Fruit fly (Drosophila melanogaster): Measurements from ENCODE around the gene CG14304.

CG14304 gene

DNA sequence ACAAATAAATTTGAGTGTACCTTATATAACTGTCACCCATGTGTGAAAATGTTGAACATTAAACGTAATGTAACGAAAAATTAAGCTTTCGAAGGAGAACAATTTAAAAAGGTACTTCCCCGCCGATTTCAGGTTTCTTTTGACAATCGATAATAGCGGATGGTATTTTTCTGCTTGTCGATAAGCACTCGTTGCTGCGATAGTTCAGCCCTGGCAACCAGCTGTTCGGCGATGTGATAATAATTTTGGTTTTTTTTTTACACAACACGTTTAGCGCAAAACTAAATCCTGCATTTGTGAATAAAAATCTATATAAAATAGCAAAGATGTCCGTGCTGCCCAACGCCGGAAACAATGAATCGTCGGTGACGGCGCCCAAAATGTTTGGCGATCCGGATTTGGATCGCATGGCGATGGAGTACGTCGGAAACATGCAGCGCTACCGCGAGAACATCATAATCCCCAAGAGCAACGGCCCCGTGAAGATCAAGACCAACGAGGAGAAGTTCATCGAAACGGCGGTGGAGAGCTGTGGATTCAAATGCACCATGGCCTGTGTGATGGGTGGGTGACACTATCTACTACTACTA is 46.6 kb upstream of the CG14304 start, which contains the start of gene CG31229 (continued):
- TF ChIP-seq cad (GFP tag; optimal IDR thresholded peaks at IDR 0.05) (no peak), corto (GFP tag; optimal IDR thresholded peaks at IDR 0.05) (no peak), CoRest (tag; optimal IDR thresholded peaks at IDR 0.05) (peak; percentile 5), chif (GFP tag; optimal IDR thresholded peaks at IDR 0.05) (no peak), jumu (GFP tag; optimal IDR thresholded peaks at IDR 0.05) (no peak), NC2β (GFP tag; optimal IDR thresholded peaks at IDR 0.05) (no peak), Med (GFP tag) (peak; percentile 70), CG9609 (GFP tag; optimal IDR thresholded peaks at IDR 0.05) (no peak), CG18764 (GFP tag; optimal IDR thresholded peaks at IDR 0.05) (no peak), esg (GFP tag; conservative IDR thresholded peaks at IDR 0.05) (no peak), Stat92E (GFP tag; optimal IDR thresholded peaks at IDR 0.05) (no peak), ase (GFP tag; IDR thresholded peaks at IDR 0.05) (no peak), pnt (GFP tag; optimal IDR thresholded peaks at IDR 0.05) (no peak), NK7.1 (GFP tag; optimal IDR thresholded peaks at IDR 0.05) (no peak), h (optimal IDR thresholded peaks at IDR 0.05) (no peak), Scr (GFP tag; IDR thresholded peaks at IDR 0.05; ENCODE audit: partially characterized antibody) (peak; percentile 64), trh (GFP tag; optimal IDR thresholded peaks at IDR 0.05) (no peak), Spps (tag; optimal IDR thresholded peaks at IDR 0.05) (no peak), Hr78 (GFP tag; optimal IDR thresholded peaks at IDR 0.05) (no peak), CG32532 (GFP tag; IDR thresholded peaks at IDR 0.05) (no peak), Myb (GFP tag; optimal IDR thresholded peaks at IDR 0.05) (peak; percentile 5), CG15269 (tag; optimal IDR thresholded peaks at IDR 0.05) (no peak), exex (tag; optimal IDR thresholded peaks at IDR 0.05) (no peak), CG18599 (GFP tag; optimal IDR thresholded peaks at IDR 0.05) (no peak), dysf (GFP tag; IDR thresholded peaks at IDR 0.05) (no peak), D19B (GFP tag; optimal IDR thresholded peaks at IDR 0.05) (no peak), CG4707 (GFP tag; optimal IDR thresholded peaks at IDR 0.05) (no peak), CG14441 (GFP tag; IDR thresholded peaks at IDR 0.05) (no peak), dpn (GFP tag; optimal IDR thresholded peaks at IDR 0.05) (no peak), Deaf1 (tag; optimal IDR thresholded peaks at IDR 0.05) (no peak), CG3838 (GFP tag; optimal IDR thresholded peaks at IDR 0.05) (no peak), CG3407 (GFP tag; optimal IDR thresholded peaks at IDR 0.05) (no peak), CG1024 (GFP tag; IDR thresholded peaks at IDR 0.05) (no peak), CG42726 (GFP tag; IDR thresholded peaks at IDR 0.05; ENCODE audit: partially characterized antibody) (no peak), CG6254 (GFP tag; optimal IDR thresholded peaks at IDR 0.05) (no peak), zfh2 (GFP tag; optimal IDR thresholded peaks at IDR 0.05) (no peak), croc (GFP tag; conservative IDR thresholded peaks at IDR 0.05) (no peak), phol (tag; optimal IDR thresholded peaks at IDR 0.05) (no peak), rib (GFP tag; IDR thresholded peaks at IDR 0.05) (no peak), CG7928 (GFP tag; optimal IDR thresholded peaks at IDR 0.05) (peak; percentile 91), CG13123 (GFP tag; optimal IDR thresholded peaks at IDR 0.05) (no peak), schlank (tag; optimal IDR thresholded peaks at IDR 0.05) (no peak), NfI (GFP tag; optimal IDR thresholded peaks at IDR 0.05) (no peak), Mes4 (GFP tag; optimal IDR thresholded peaks at IDR 0.05) (no peak), lilli (GFP tag; optimal IDR thresholded peaks at IDR 0.05) (no peak), zen2 (GFP tag; IDR thresholded peaks at IDR 0.05; ENCODE audit: partially characterized antibody) (peak; percentile 59; the same call in 2 of the 3 replicates), CG15696 (tag; optimal IDR thresholded peaks at IDR 0.05) (no peak), Neu2 (GFP tag; optimal IDR thresholded peaks at IDR 0.05; ENCODE audit: borderline replicate concordance) (no peak), Nf-YA (GFP tag; IDR thresholded peaks at IDR 0.05) (no peak), repo (GFP tag; optimal IDR thresholded peaks at IDR 0.05) (no peak), CG10147 (GFP tag; optimal IDR thresholded peaks at IDR 0.05) (no peak)
